Worm (Caenorhabditis elegans): ENCODE measurements around the gene C15C7.6.
A peak's percentile ranks its signal among the peaks of the same experiment; 100 is the strongest.

The C15C7.6 gene

DNA sequence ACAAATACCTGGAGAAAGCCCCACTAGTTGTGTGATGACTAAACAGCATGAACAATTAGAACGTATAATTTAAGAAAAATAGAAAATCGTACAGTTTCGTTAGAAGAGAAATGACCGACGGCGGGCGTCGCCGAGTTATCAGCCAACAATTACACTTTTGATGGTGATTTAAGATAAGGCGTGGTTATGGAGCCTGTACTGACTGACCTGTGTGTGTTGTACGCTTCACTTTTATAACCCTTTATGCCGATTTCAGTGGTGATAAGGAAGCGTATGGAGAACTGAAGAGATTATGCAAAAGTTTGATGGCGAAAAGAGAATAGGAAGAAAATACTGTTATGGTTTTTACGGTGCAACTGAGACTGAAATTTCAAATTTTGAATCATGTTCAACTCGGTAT is 17.2 kb downstream of the C15C7.6 start (continued):
- TF ChIP-seq fkh-10 (GFP tag; optimal IDR thresholded peaks at IDR 0.05) = no peak
- no peak for TF ChIP-seq sptf-1 (tag; optimal IDR thresholded peaks at IDR 0.05)
- no peak for TF ChIP-seq alr-1 (tag; optimal IDR thresholded peaks at IDR 0.05; ENCODE audit: borderline replicate concordance)
- TF ChIP-seq ceh-90 (tag; optimal IDR thresholded peaks at IDR 0.05) = no peak
- TF ChIP-seq nhr-19 (GFP tag; conservative IDR thresholded peaks at IDR 0.05) = no peak
- no peak for TF ChIP-seq xbp-1 (tag; optimal IDR thresholded peaks at IDR 0.05)
- TF ChIP-seq ces-1 (GFP tag; optimal IDR thresholded peaks at IDR 0.05) = no peak
- peak; percentile 96 for TF ChIP-seq elt-2 (tag; optimal IDR thresholded peaks at IDR 0.05)
- no peak for TF ChIP-seq mab-9 (GFP tag; IDR thresholded peaks at IDR 0.05)
- no peak for TF ChIP-seq snu-23 (GFP tag; optimal IDR thresholded peaks at IDR 0.05)
- peak; percentile 29 for TF ChIP-seq jun-1 (tag; optimal IDR thresholded peaks at IDR 0.05)
- no peak for TF ChIP-seq nhr-85 (tag)
- no peak for TF ChIP-seq efl-3 (GFP tag; optimal IDR thresholded peaks at IDR 0.05)
- TF ChIP-seq nhr-20 (tag; optimal IDR thresholded peaks at IDR 0.05) = peak; percentile 25
- no peak for TF ChIP-seq grh-1 (GFP tag; IDR thresholded peaks at IDR 0.05)
- TF ChIP-seq nhr-77 (tag; optimal IDR thresholded peaks at IDR 0.05) = no peak

ce11 chrX:3152361-3152760 is 18.0 kb downstream of the C15C7.6 start, which contains the start of gene bbln-1:
Gene bbln-1 (minus strand): TSS chrX:3152461.
- no peak for TF ChIP-seq snu-23 (GFP tag; optimal IDR thresholded peaks at IDR 0.05)
- TF ChIP-seq unc-86 (tag; optimal IDR thresholded peaks at IDR 0.05) = peak; percentile 37
- TF ChIP-seq sptf-1 (tag; optimal IDR thresholded peaks at IDR 0.05) = no peak
- TF ChIP-seq ets-5 (GFP tag; IDR thresholded peaks at IDR 0.05) = no peak
- TF ChIP-seq nhr-20 (tag; optimal IDR thresholded peaks at IDR 0.05) = no peak
- TF ChIP-seq nhr-28 (tag; optimal IDR thresholded peaks at IDR 0.05) = no peak
- no peak for TF ChIP-seq hpl-2 (GFP tag; optimal IDR thresholded peaks at IDR 0.05)
- no peak for TF ChIP-seq lin-14 (GFP tag; optimal IDR thresholded peaks at IDR 0.05)

DNA sequence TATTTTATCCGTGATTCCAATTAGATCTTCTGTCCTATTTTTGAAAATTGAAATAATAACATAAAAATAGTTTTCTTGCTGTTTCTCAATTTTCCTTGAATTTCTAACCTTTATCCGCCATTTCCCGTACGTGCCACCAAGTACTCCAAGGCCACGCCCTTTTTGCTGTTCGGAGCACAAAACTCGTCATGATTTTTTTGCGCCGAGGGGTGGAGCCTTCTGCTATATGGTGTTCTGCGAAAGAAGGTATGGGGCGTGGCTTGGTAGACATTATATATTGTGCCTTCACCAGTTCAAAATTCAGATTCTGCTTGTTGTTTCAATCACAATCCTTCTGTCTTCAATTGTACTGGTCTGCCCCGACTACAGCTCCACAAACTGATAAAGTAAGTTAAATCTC is 25.1 kb downstream of the C15C7.6 start, which contains the start of gene C15C7.4:
TSS of gene C15C7.4 (plus strand) at position 301 of the 400 bp plus-strand sequence.
- TF ChIP-seq fkh-8 (tag; optimal IDR thresholded peaks at IDR 0.05) = peak; percentile 16
- TF ChIP-seq egl-27 (tag; optimal IDR thresholded peaks at IDR 0.05) = no peak

- TF ChIP-seq skn-1 (tag; optimal IDR thresholded peaks at IDR 0.05) (no peak), elt-2 (tag; optimal IDR thresholded peaks at IDR 0.05) (peak; percentile 67)
Observed at ce11 chrX:3141704-3142103, 28.7 kb downstream of the C15C7.6 start.

- TF ChIP-seq C16A3.4 (tag; optimal IDR thresholded peaks at IDR 0.05) (no peak), jun-1 (tag; optimal IDR thresholded peaks at IDR 0.05) (no peak), fkh-8 (tag; optimal IDR thresholded peaks at IDR 0.05) (peak; percentile 58), nhr-47 (tag; optimal IDR thresholded peaks at IDR 0.05) (peak; percentile 48), egl-13 (tag; optimal IDR thresholded peaks at IDR 0.05) (peak; percentile 72)
Observed at ce11 chrX:3139516-3140301, 30.6 kb downstream of the C15C7.6 start.

DNA sequence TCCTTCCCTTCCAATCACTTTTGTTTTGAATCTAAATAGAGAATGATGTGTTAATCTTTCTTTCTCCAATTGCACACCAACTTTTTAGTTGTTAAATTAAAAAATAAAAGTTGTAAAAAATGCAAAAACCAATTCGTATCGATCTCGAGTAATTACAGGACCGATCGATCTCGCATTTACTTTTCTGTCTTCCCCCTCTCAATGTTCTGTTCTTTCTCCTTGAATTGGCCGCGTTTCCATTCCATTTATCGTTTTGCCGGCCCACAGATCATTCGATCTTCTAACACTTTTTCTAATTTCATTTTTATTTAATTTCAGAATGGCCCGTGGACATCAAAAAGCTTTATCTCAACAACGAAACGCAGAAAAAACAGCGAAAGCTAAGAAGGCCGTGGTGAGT is 35.2 kb downstream of the C15C7.6 start, which contains the start of gene K10B3.1:
TSS of gene K10B3.1 (plus strand) at position 301 of the 400 bp plus-strand sequence.
- TF ChIP-seq ceh-90 (tag; optimal IDR thresholded peaks at IDR 0.05) (no peak), lsy-2 (tag; optimal IDR thresholded peaks at IDR 0.05) (no peak), lin-39 (tag; optimal IDR thresholded peaks at IDR 0.05) (no peak), F16B12.6 (tag; optimal IDR thresholded peaks at IDR 0.05) (no peak), nhr-85 (tag) (peak; percentile 14), blmp-1 (tag; optimal IDR thresholded peaks at IDR 0.05) (peak; percentile 32)
